Fruit fly (Drosophila melanogaster): ENCODE measurements around the gene CG15892.
A peak's percentile ranks its signal among the peaks of the same experiment; 100 is the strongest.

The CG15892 gene

DNA sequence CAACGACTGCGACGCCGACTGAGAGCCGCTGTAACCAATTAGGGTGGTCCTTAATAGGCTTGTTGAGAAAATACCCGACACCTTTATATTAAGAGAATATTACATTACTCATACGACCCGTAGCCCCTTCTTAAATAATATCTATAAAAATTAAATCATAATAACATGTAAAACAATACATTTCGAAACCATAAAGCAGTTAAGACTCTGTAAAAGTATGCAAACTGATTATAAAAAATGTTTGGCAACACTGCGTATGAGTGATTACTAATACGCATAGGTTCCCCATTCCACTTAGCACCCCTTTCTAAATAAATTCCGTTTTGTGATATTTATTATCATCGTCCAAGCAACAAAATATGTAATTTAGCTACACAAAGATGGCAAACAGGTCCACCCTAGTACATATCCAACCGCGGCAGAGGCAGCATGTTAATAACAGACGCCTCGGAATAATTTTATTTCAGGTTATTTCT lies 46.5 kb upstream of the CG15892 start (continued):
- no peak for TF ChIP-seq CG42726 (GFP tag; IDR thresholded peaks at IDR 0.05; ENCODE audit: partially characterized antibody)
- no peak; the same call in 1 of the 2 replicates for TF ChIP-seq MBD-R2 (GFP tag; IDR thresholded peaks at IDR 0.05)
- 0 out of 2 replicates have a peak, but pooled peaks have one; percentile 17 for TF ChIP-seq Taf1 (GFP tag; IDR thresholded peaks at IDR 0.05)
- TF ChIP-seq CG7963 (GFP tag; IDR thresholded peaks at IDR 0.05; ENCODE audit: partially characterized antibody): no peak
- peak; percentile 27 for TF ChIP-seq CG1603 (tag; optimal IDR thresholded peaks at IDR 0.05)
- no peak for TF ChIP-seq inv (GFP tag; IDR thresholded peaks at IDR 0.05; ENCODE audit: partially characterized antibody)
- TF ChIP-seq klu (GFP tag; IDR thresholded peaks at IDR 0.05): peak; percentile 40; the same call in 1 of the 2 replicates
- TF ChIP-seq D19B (GFP tag; optimal IDR thresholded peaks at IDR 0.05): peak; percentile 71
- peak; percentile 54 for TF ChIP-seq CG9817 (tag; optimal IDR thresholded peaks at IDR 0.05)
- TF ChIP-seq Chrac-16 (GFP tag; optimal IDR thresholded peaks at IDR 0.05): peak; percentile 48
- 0 out of 2 replicates have a peak, but pooled peaks have one; percentile 28 for TF ChIP-seq CG17612 (GFP tag; IDR thresholded peaks at IDR 0.05)
- TF ChIP-seq Mad (GFP tag; optimal IDR thresholded peaks at IDR 0.05): no peak
- TF ChIP-seq CG8765 (GFP tag; IDR thresholded peaks at IDR 0.05): no peak
- no peak; the same call in 2 of the 3 replicates for TF ChIP-seq tgo (GFP tag; IDR thresholded peaks at IDR 0.05)
- TF ChIP-seq sug (tag; optimal IDR thresholded peaks at IDR 0.05): peak; percentile 72
- peak; percentile 44 for TF ChIP-seq tin (GFP tag; optimal IDR thresholded peaks at IDR 0.05)
- no peak for TF ChIP-seq jigr1 (GFP tag; IDR thresholded peaks at IDR 0.05)
- peak; percentile 73 for TF ChIP-seq bcd (GFP tag; optimal IDR thresholded peaks at IDR 0.05)
- TF ChIP-seq CrebB (tag; optimal IDR thresholded peaks at IDR 0.05): peak; percentile 39
- TF ChIP-seq knrl (GFP tag; IDR thresholded peaks at IDR 0.05; ENCODE audit: partially characterized antibody): no peak
- TF ChIP-seq dmrt99B (tag; optimal IDR thresholded peaks at IDR 0.05): peak; percentile 88
- no peak for TF ChIP-seq repo (GFP tag; optimal IDR thresholded peaks at IDR 0.05)
- TF ChIP-seq tio (GFP tag; optimal IDR thresholded peaks at IDR 0.05): peak; percentile 73
- no peak for TF ChIP-seq CG2199 (GFP tag; IDR thresholded peaks at IDR 0.05)
- 0 out of 3 replicates have a peak, but pooled peaks have one; percentile 22 for TF ChIP-seq ci (GFP tag; IDR thresholded peaks at IDR 0.05)
- peak; percentile 85 for TF ChIP-seq CG7839 (tag; optimal IDR thresholded peaks at IDR 0.05)
- TF ChIP-seq Vsx1 (GFP tag; optimal IDR thresholded peaks at IDR 0.05): peak; percentile 61
- TF ChIP-seq gsb (GFP tag; IDR thresholded peaks at IDR 0.05): 0 out of 2 replicates have a peak, but pooled peaks have one; percentile 18
- peak; percentile 10 for TF ChIP-seq CG31365 (tag; optimal IDR thresholded peaks at IDR 0.05)
- TF ChIP-seq mirr (GFP tag; optimal IDR thresholded peaks at IDR 0.05): peak; percentile 42
- TF ChIP-seq CG16863 (GFP tag; optimal IDR thresholded peaks at IDR 0.05): peak; percentile 37
- no peak for TF ChIP-seq CG11247 (GFP tag; IDR thresholded peaks at IDR 0.05)
- TF ChIP-seq CG3281 (GFP tag; optimal IDR thresholded peaks at IDR 0.05): peak; percentile 90
- TF ChIP-seq CG32767 (GFP tag; IDR thresholded peaks at IDR 0.05): no peak; the same call in 1 of the 2 replicates
- TF ChIP-seq gt (GFP tag; IDR thresholded peaks at IDR 0.05): no peak
- TF ChIP-seq CG12236 (GFP tag; optimal IDR thresholded peaks at IDR 0.05): no peak
- TF ChIP-seq CG12155 (GFP tag; optimal IDR thresholded peaks at IDR 0.05): peak; percentile 43
- peak; percentile 72 for TF ChIP-seq unpg (GFP tag; optimal IDR thresholded peaks at IDR 0.05)
- TF ChIP-seq Gug (GFP tag; IDR thresholded peaks at IDR 0.05): peak; percentile 35; the same call in 1 of the 4 replicates
- 0 out of 2 replicates have a peak, but pooled peaks have one; percentile 7 for TF ChIP-seq Ada2b (GFP tag; IDR thresholded peaks at IDR 0.05)
- no peak for TF ChIP-seq gce (GFP tag; IDR thresholded peaks at IDR 0.05)
- TF ChIP-seq twi (tag; optimal IDR thresholded peaks at IDR 0.05): peak; percentile 49
- peak; percentile 38 for TF ChIP-seq CG18764 (GFP tag; optimal IDR thresholded peaks at IDR 0.05)
- peak; percentile 8 for TF ChIP-seq Bdp1 (GFP tag; optimal IDR thresholded peaks at IDR 0.05)
- TF ChIP-seq Hmx (GFP tag; optimal IDR thresholded peaks at IDR 0.05): no peak
- TF ChIP-seq dpn (GFP tag; optimal IDR thresholded peaks at IDR 0.05): peak in 1 of 2 experiments; percentile 63
- TF ChIP-seq ro (GFP tag; IDR thresholded peaks at IDR 0.05): no peak
- no peak for TF ChIP-seq Sry-β (GFP tag; optimal IDR thresholded peaks at IDR 0.05)
- TF ChIP-seq CG9437 (GFP tag; optimal IDR thresholded peaks at IDR 0.05): peak; percentile 71
- peak; percentile 61 for TF ChIP-seq CG5245 (GFP tag; optimal IDR thresholded peaks at IDR 0.05)
- peak in 1 of 2 experiments; percentile 49 for TF ChIP-seq insv (GFP tag; optimal IDR thresholded peaks at IDR 0.05)
